Worm (Caenorhabditis elegans) whole organism, young adult: ENCODE measurements around the gene oac-6.

ENCODE experiments used
- B0019.2 ChIP-seq: fragments of 200-800 bp; sonication (Bioruptor generic); conservative IDR thresholded peaks from 2 replicates; pipeline ENCODE4 v1.3.6; 2022; ENCODE audit warnings: missing genetic modification reagents, missing genetic modification characterization, missing compliant biosample characterization
- B0035.1 ChIP-seq: sonication (generic microtip); optimal IDR thresholded peaks from 2 replicates; lab custom pipeline; 2016; ENCODE audit warnings: missing genetic modification characterization, mild to moderate bottlenecking, missing compliant biosample characterization, missing genotype, missing genetic modification reagents
- B0336.3 ChIP-seq: fragments of 200-800 bp; sonication (Bioruptor generic); IDR thresholded peaks from 2 replicates; pipeline ENCODE4 v1.3.6; 2022; ENCODE audit warnings: missing genetic modification characterization, missing compliant biosample characterization
- F10E7.11 ChIP-seq: sonication (generic microtip); optimal IDR thresholded peaks from 2 replicates; lab custom pipeline; 2017; ENCODE audit warnings: mild to moderate bottlenecking, missing genetic modification characterization, moderate library complexity, missing compliant biosample characterization
- F49E8.2 ChIP-seq: sonication (generic microtip); optimal IDR thresholded peaks from 3 replicates; lab custom pipeline; 2017; ENCODE audit warnings: missing genetic modification characterization, mild to moderate bottlenecking, missing compliant biosample characterization, antibody characterized with exemption, moderate library complexity; ENCODE audit not compliant: insufficient read depth
- F57C9.4 ChIP-seq: sonication (generic microtip); optimal IDR thresholded peaks from 2 replicates; lab custom pipeline; 2017; ENCODE audit warnings: mild to moderate bottlenecking, missing genetic modification characterization, missing compliant biosample characterization
- K12H6.12 ChIP-seq: fragments of 200-800 bp; sonication (Bioruptor generic); optimal IDR thresholded peaks from 2 replicates; lab custom pipeline; 2018; ENCODE audit warnings: mild to moderate bottlenecking, missing genetic modification characterization, missing compliant biosample characterization
- T07F8.4 ChIP-seq: sonication (generic microtip); optimal IDR thresholded peaks from 2 replicates; lab custom pipeline; 2016; ENCODE audit warnings: mild to moderate bottlenecking, missing genetic modification characterization, moderate library complexity, missing compliant biosample characterization
- Y53F4B.3 ChIP-seq: fragments of 200-800 bp; sonication (Bioruptor generic); IDR thresholded peaks from 2 replicates; pipeline ENCODE4 v1.3.6; 2022; ENCODE audit warnings: missing genetic modification reagents, missing genetic modification characterization, missing compliant biosample characterization
- Y53G8AR.9 ChIP-seq: fragments of 200-800 bp; sonication (Bioruptor generic); conservative IDR thresholded peaks from 2 replicates; pipeline ENCODE4 v1.3.6; 2022; ENCODE audit warnings: missing genetic modification reagents, missing genetic modification characterization, missing compliant biosample characterization
- Y79H2A.3 ChIP-seq: fragments of 200-800 bp; sonication (Bioruptor generic); conservative IDR thresholded peaks from 2 replicates; pipeline ENCODE4 v1.3.6; 2022; ENCODE audit warnings: missing genetic modification reagents, missing genetic modification characterization, missing compliant biosample characterization
- Y95B8A.8 ChIP-seq: fragments of 200-800 bp; sonication (Bioruptor generic); IDR thresholded peaks from 2 replicates; pipeline ENCODE4 v1.3.6; 2022; ENCODE audit warnings: missing genetic modification reagents, missing genetic modification characterization, missing compliant biosample characterization
- athp-1 ChIP-seq: sonication (generic microtip); optimal IDR thresholded peaks from 2 replicates; lab custom pipeline; 2017; ENCODE audit warnings: mild to moderate bottlenecking, missing genetic modification characterization, missing compliant biosample characterization
- cebp-1 ChIP-seq, 2 experiments: fragments of 200-800 bp in 1 of 2; sonication (Bioruptor generic) in 1 of 2; sonication (generic microtip) in 1 of 2; IDR thresholded peaks in 1 of 2; optimal IDR thresholded peaks in 1 of 2; 2 replicates each; pipeline versions ENCODE4 v1.3.6 to Lab custom; 2017 to 2022; ENCODE audit warnings: missing compliant biosample characterization in 2 of 2, missing genetic modification characterization in 2 of 2, mild to moderate bottlenecking in 1 of 2, missing genetic modification reagents in 1 of 2, moderate library complexity in 1 of 2
- cebp-2 ChIP-seq: fragments of 200-800 bp; sonication (Bioruptor generic); IDR thresholded peaks from 2 replicates; pipeline ENCODE4 v1.3.6; 2022; ENCODE audit warnings: missing genetic modification characterization, missing compliant biosample characterization
- ceh-58 ChIP-seq: fragments of 200-800 bp; sonication (Bioruptor generic); IDR thresholded peaks from 2 replicates; pipeline ENCODE4 v1.3.6; 2022; ENCODE audit warnings: missing genetic modification characterization, missing compliant biosample characterization
- ceh-79 ChIP-seq: sonication (generic microtip); optimal IDR thresholded peaks from 2 replicates; lab custom pipeline; 2017; ENCODE audit warnings: mild to moderate bottlenecking, missing genetic modification characterization, missing compliant biosample characterization
- dox-1 ChIP-seq: fragments of 200-800 bp; sonication (Bioruptor generic); IDR thresholded peaks from 2 replicates; pipeline ENCODE4 v1.3.6; 2022; ENCODE audit warnings: missing genetic modification reagents, missing genetic modification characterization, missing compliant biosample characterization
- ekl-4 ChIP-seq: fragments of 200-800 bp; sonication (Bioruptor generic); IDR thresholded peaks from 2 replicates; pipeline ENCODE4 v1.3.6; 2022; ENCODE audit warnings: missing genetic modification reagents, missing genetic modification characterization, missing compliant biosample characterization
- ets-4 ChIP-seq: fragments of 200-800 bp; sonication (Bioruptor generic); optimal IDR thresholded peaks from 2 replicates; lab custom pipeline; 2018; ENCODE audit warnings: mild to moderate bottlenecking, missing genetic modification characterization, missing compliant biosample characterization
- gei-17 ChIP-seq: fragments of 200-800 bp; sonication (Bioruptor generic); optimal IDR thresholded peaks from 2 replicates; lab custom pipeline; 2018; ENCODE audit warnings: mild to moderate bottlenecking, missing genetic modification characterization, missing compliant biosample characterization
- lin-26 ChIP-seq: fragments of 200-800 bp; sonication (Bioruptor generic); IDR thresholded peaks from 2 replicates; pipeline ENCODE4 v1.3.6; 2022; ENCODE audit warnings: missing genetic modification reagents, missing genetic modification characterization, missing compliant biosample characterization
- lin-35 ChIP-seq, 3 experiments: fragments of 150-350 bp in 2 of 3; sonication (generic microtip) in 1 of 3; optimal IDR thresholded peaks; 2 replicates each; lab custom pipeline; 2014 to 2018; ENCODE audit warnings: missing biosample characterization in 3 of 3, missing genetic modification characterization in 3 of 3, missing genetic modification reagents in 3 of 3
- lin-40 ChIP-seq: sonication (generic microtip); optimal IDR thresholded peaks from 2 replicates; lab custom pipeline; 2016; ENCODE audit warnings: missing genetic modification characterization, mild to moderate bottlenecking, missing compliant biosample characterization, missing genotype, missing genetic modification reagents
- lin-54 ChIP-seq: fragments of 200-800 bp; sonication (Bioruptor generic); optimal IDR thresholded peaks from 2 replicates; lab custom pipeline; 2018; ENCODE audit warnings: mild to moderate bottlenecking, missing genetic modification characterization, missing compliant biosample characterization
- lsl-1 ChIP-seq: fragments of 200-800 bp; sonication (Bioruptor generic); optimal IDR thresholded peaks from 2 replicates; lab custom pipeline; 2018; ENCODE audit warnings: mild to moderate bottlenecking, missing genetic modification characterization, moderate library complexity, missing compliant biosample characterization
- madf-3 ChIP-seq: fragments of 200-800 bp; sonication (Bioruptor generic); IDR thresholded peaks from 2 replicates; pipeline ENCODE4 v1.3.6; 2022; ENCODE audit warnings: missing genetic modification reagents, missing genetic modification characterization, missing compliant biosample characterization
- madf-8 ChIP-seq: fragments of 200-800 bp; sonication (Bioruptor generic); conservative IDR thresholded peaks from 2 replicates; pipeline ENCODE4 v1.3.6; 2022; ENCODE audit warnings: missing genetic modification reagents, missing genetic modification characterization, missing compliant biosample characterization
- mcd-1 ChIP-seq: fragments of 200-800 bp; sonication (Bioruptor generic); IDR thresholded peaks from 2 replicates; pipeline ENCODE4 v1.3.6; 2022; ENCODE audit warnings: missing genetic modification reagents, missing genetic modification characterization, missing compliant biosample characterization
- mes-4 ChIP-seq: sonication (generic microtip); optimal IDR thresholded peaks from 2 replicates; lab custom pipeline; 2016; ENCODE audit warnings: missing genotype, missing genetic modification characterization, missing compliant biosample characterization
- mxl-1 ChIP-seq: sonication (generic microtip); optimal IDR thresholded peaks from 2 replicates; lab custom pipeline; 2016; ENCODE audit warnings: missing genetic modification characterization, missing compliant biosample characterization
- nhr-27 ChIP-seq: fragments of 200-800 bp; sonication (Bioruptor generic); optimal IDR thresholded peaks from 2 replicates; lab custom pipeline; 2018; ENCODE audit warnings: mild to moderate bottlenecking, missing genetic modification characterization, moderate library complexity, missing compliant biosample characterization
- nhr-80 ChIP-seq: sonication (generic microtip); optimal IDR thresholded peaks from 2 replicates; lab custom pipeline; 2016; ENCODE audit warnings: missing genetic modification characterization, missing compliant biosample characterization
- nhr-90 ChIP-seq: sonication (generic microtip); optimal IDR thresholded peaks from 2 replicates; lab custom pipeline; 2016; ENCODE audit warnings: missing genotype, mild to moderate bottlenecking, missing genetic modification characterization, missing compliant biosample characterization
- pbrm-1 ChIP-seq: fragments of 200-800 bp; sonication (Bioruptor generic); IDR thresholded peaks from 2 replicates; pipeline ENCODE4 v1.3.6; 2022; ENCODE audit warnings: missing genetic modification reagents, missing genetic modification characterization, missing compliant biosample characterization
- pha-4 ChIP-seq: fragments of 150-350 bp; sonication (generic microtip); optimal IDR thresholded peaks from 2 replicates; lab custom pipeline; 2014; ENCODE audit warnings: missing biosample characterization, missing genetic modification reagents, missing genetic modification characterization
- snpc-4 ChIP-seq, 5 experiments: fragments of 150-350 bp in 1 of 5; sonication (generic microtip) in 4 of 5; optimal IDR thresholded peaks; 2 replicates each; lab custom pipeline; 2014 to 2018; ENCODE audit warnings: missing genetic modification characterization in 5 of 5, missing biosample characterization in 3 of 5, antibody characterized with exemption in 2 of 5, mild to moderate bottlenecking in 2 of 5, missing compliant biosample characterization in 2 of 5, missing genotype in 2 of 5, moderate library complexity in 2 of 5, missing genetic modification reagents in 1 of 5
- somi-1 ChIP-seq: fragments of 200-800 bp; sonication (Bioruptor generic); optimal IDR thresholded peaks from 2 replicates; lab custom pipeline; 2018; ENCODE audit warnings: mild to moderate bottlenecking, missing genetic modification characterization, missing compliant biosample characterization
- sptf-2 ChIP-seq: fragments of 200-800 bp; sonication (Bioruptor generic); optimal IDR thresholded peaks from 2 replicates; lab custom pipeline; 2018; ENCODE audit warnings: mild to moderate bottlenecking, missing genetic modification characterization, missing compliant biosample characterization
- unc-130 ChIP-seq: sonication (generic microtip); optimal IDR thresholded peaks from 2 replicates; lab custom pipeline; 2016; ENCODE audit warnings: missing genetic modification reagents, missing genetic modification characterization, missing compliant biosample characterization
- xnd-1 ChIP-seq: sonication (generic microtip); optimal IDR thresholded peaks from 2 replicates; lab custom pipeline; 2016; ENCODE audit warnings: missing genotype, missing genetic modification reagents, missing genetic modification characterization, missing compliant biosample characterization
- zfh-2 ChIP-seq: fragments of 200-800 bp; sonication (Bioruptor generic); conservative IDR thresholded peaks from 2 replicates; pipeline ENCODE4 v1.3.6; 2022; ENCODE audit warnings: missing genetic modification reagents, missing genetic modification characterization, missing compliant biosample characterization
- ztf-18 ChIP-seq: sonication (generic microtip); optimal IDR thresholded peaks from 2 replicates; lab custom pipeline; 2016; ENCODE audit warnings: missing genotype, mild to moderate bottlenecking, missing genetic modification characterization, missing compliant biosample characterization
- ztf-22 ChIP-seq: fragments of 200-800 bp; sonication (Bioruptor generic); optimal IDR thresholded peaks from 2 replicates; lab custom pipeline; 2018; ENCODE audit warnings: mild to moderate bottlenecking, missing genetic modification characterization, moderate library complexity, missing compliant biosample characterization
- ztf-6 ChIP-seq: fragments of 200-800 bp; sonication (Bioruptor generic); IDR thresholded peaks from 2 replicates; pipeline ENCODE4 v1.3.6; 2022; ENCODE audit warnings: missing genetic modification reagents, missing genetic modification characterization, missing compliant biosample characterization

Gene oac-6

DNA sequence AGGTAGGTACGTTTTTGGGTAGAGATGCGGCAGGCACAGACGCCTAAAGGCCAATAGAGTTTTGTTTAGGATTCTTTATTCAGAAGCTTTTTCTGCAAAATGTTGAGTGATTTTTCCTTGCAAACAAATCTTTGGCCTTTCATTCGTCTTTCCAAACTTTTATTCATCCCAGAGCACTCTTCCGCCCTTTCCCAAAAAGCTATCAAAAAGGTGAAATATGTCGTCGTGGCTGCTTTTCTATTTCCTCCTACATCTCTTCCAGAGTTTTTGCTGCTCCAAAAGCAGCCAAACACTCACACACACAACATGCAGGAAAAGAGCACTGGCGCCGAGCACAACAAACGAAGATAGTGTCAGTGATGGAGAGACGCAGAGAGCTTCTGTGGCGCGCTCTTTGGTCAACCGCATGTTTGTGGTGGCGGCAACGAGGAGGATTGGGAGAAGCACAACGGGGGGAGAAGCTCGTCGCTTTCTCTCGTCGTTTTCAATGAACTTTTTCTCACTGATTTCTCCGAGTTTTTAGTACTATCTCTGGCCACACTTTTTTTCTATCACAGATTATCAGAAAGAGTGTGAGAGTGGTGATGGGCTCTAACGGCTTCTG, 48.4 kb downstream of the oac-6 start (continued):
- TF ChIP-seq ztf-6 (GFP tag; lab: Robert Waterston, UW) (no peak), ztf-18 (tag; lab: Kevin White, UChicago) (no peak), ets-4 (GFP tag; lab: Kevin White, UChicago) (peak; percentile 48), Y79H2A.3 (no peak), madf-8 (no peak), zfh-2 (GFP tag; lab: Robert Waterston, UW) (peak; percentile 92), pha-4 (tag; lab: Kevin White, UChicago) (no peak), nhr-90 (tag; lab: Kevin White, UChicago) (no peak), lin-54 (no peak), nhr-27 (tag; lab: Kevin White, UChicago) (no peak), lin-26 (GFP tag; lab: Robert Waterston, UW) (no peak), B0336.3 (peak; percentile 47; the same call in 1 of the 2 replicates), T07F8.4 (tag; lab: Kevin White, UChicago) (no peak), ztf-22 (GFP tag; lab: Kevin White, UChicago) (no peak), cebp-2 (no peak), F57C9.4 (tag; lab: Kevin White, UChicago) (no peak), lin-35 (GFP tag; optimal IDR thresholded peaks at IDR 0.05; lab: Kevin White, UChicago) (no peak), nhr-80 (tag; lab: Kevin White, UChicago) (peak; percentile 89), xnd-1 (tag; lab: Kevin White, UChicago) (no peak), sptf-2 (GFP tag; lab: Kevin White, UChicago) (no peak), B0019.2 (GFP tag; lab: Robert Waterston, UW) (no peak), unc-130 (GFP tag; lab: Kevin White, UChicago) (no peak), madf-3 (GFP tag; lab: Robert Waterston, UW) (no peak), B0035.1 (tag; lab: Kevin White, UChicago) (no peak), ekl-4 (GFP tag; lab: Robert Waterston, UW) (no peak), mes-4 (no peak), K12H6.12 (tag; lab: Kevin White, UChicago) (peak; percentile 65), F49E8.2 (tag; lab: Kevin White, UChicago) (no peak), lsl-1 (no peak), Y95B8A.8 (no peak), lin-40 (tag; lab: Kevin White, UChicago) (no peak), gei-17 (GFP tag; lab: Kevin White, UChicago) (peak; percentile 12), Y53F4B.3 (GFP tag; lab: Robert Waterston, UW) (no peak), ceh-79 (no peak), somi-1 (no peak), mcd-1 (GFP tag; lab: Robert Waterston, UW) (peak; percentile 48), cebp-1 (GFP tag; IDR thresholded peaks at IDR 0.05; lab: Robert Waterston, UW) (no peak), cebp-1 (tag; optimal IDR thresholded peaks at IDR 0.05; lab: Kevin White, UChicago) (peak; percentile 61), mxl-1 (tag; lab: Kevin White, UChicago) (no peak), dox-1 (GFP tag; lab: Robert Waterston, UW) (peak; percentile 42; the same call in 1 of the 2 replicates), Y53G8AR.9 (GFP tag; lab: Robert Waterston, UW) (no peak), F10E7.11 (tag; lab: Kevin White, UChicago) (no peak), athp-1 (tag; lab: Kevin White, UChicago) (no peak), snpc-4 (GFP tag; optimal IDR thresholded peaks at IDR 0.05; lab: Kevin White, UChicago) (no peak), snpc-4 (tag; optimal IDR thresholded peaks at IDR 0.05; lab: Kevin White, UChicago) (peak; percentile 34 to 58 (median 40)), pbrm-1 (GFP tag; lab: Robert Waterston, UW) (no peak), ceh-58 (GFP tag; lab: Robert Waterston, UW) (no peak)
